Fruit fly (Drosophila melanogaster) whole organism, embryonic: ENCODE measurements around the gene CG5262.

Experiments used
- BtbVII ChIP-seq: fragments of 200-800 bp; sonication (Bioruptor generic); optimal IDR thresholded peaks from 3 replicates; lab custom pipeline; 2017; ENCODE audit warnings: missing biosample characterization, mild to moderate bottlenecking, missing genetic modification characterization
- CG10565 ChIP-seq: fragments of 200-800 bp; sonication (Bioruptor generic); optimal IDR thresholded peaks from 3 replicates; lab custom pipeline; 2016; ENCODE audit warnings: missing biosample characterization, mild to moderate bottlenecking, missing genetic modification characterization
- CG13424 ChIP-seq: fragments of 200-800 bp; sonication (Bioruptor generic); optimal IDR thresholded peaks from 2 replicates; lab custom pipeline; 2019; ENCODE audit warnings: missing biosample characterization, mild to moderate bottlenecking, missing genetic modification characterization, moderate library complexity
- CG15601 ChIP-seq: fragments of 200-800 bp; sonication (Bioruptor generic); optimal IDR thresholded peaks from 3 replicates; lab custom pipeline; 2019; ENCODE audit warnings: missing biosample characterization, mild to moderate bottlenecking, missing genetic modification characterization, moderate library complexity
- CG16863 ChIP-seq: fragments of 200-800 bp; sonication (Bioruptor generic); optimal IDR thresholded peaks from 3 replicates; lab custom pipeline; 2016; ENCODE audit warnings: missing biosample characterization, missing genetic modification characterization
- CG1792 ChIP-seq: fragments of 200-800 bp; sonication (Bioruptor generic); optimal IDR thresholded peaks from 2 replicates; lab custom pipeline; 2016; ENCODE audit warnings: missing biosample characterization, missing genetic modification characterization
- CG31224 ChIP-seq: fragments of 200-800 bp; sonication (Bioruptor generic); IDR thresholded peaks from 2 replicates; pipeline ENCODE4 v1.3.6; 2022; ENCODE audit warnings: missing biosample characterization, missing genetic modification characterization
- CG32772 ChIP-seq: fragments of 200-800 bp; sonication (Bioruptor generic); IDR thresholded peaks from 2 replicates; pipeline ENCODE4 v1.3.6; 2022; ENCODE audit warnings: missing biosample characterization, missing genetic modification characterization
- CG33557 ChIP-seq: fragments of 200-800 bp; sonication (Bioruptor generic); optimal IDR thresholded peaks from 2 replicates; lab custom pipeline; 2019; ENCODE audit warnings: missing biosample characterization, mild to moderate bottlenecking, missing genetic modification characterization, moderate library complexity
- CG5180 ChIP-seq: fragments of 200-800 bp; sonication (Bioruptor generic); optimal IDR thresholded peaks from 3 replicates; lab custom pipeline; 2017; ENCODE audit warnings: missing biosample characterization, missing genetic modification characterization, mild to moderate bottlenecking, moderate library complexity, missing genetic modification reagents
- CG6272 ChIP-seq: fragments of 200-800 bp; sonication (Bioruptor generic); IDR thresholded peaks from 2 replicates; pipeline ENCODE4 v1.3.6; 2022; ENCODE audit warnings: missing biosample characterization, missing genetic modification characterization
- CG6683 ChIP-seq: fragments of 200-800 bp; sonication (Bioruptor generic); optimal IDR thresholded peaks from 2 replicates; lab custom pipeline; 2017; ENCODE audit warnings: missing biosample characterization, mild to moderate bottlenecking, missing genetic modification characterization, missing genetic modification reagents
- CG6765 ChIP-seq: fragments of 200-800 bp; sonication (Bioruptor generic); optimal IDR thresholded peaks from 3 replicates; lab custom pipeline; 2017; ENCODE audit warnings: missing biosample characterization, mild to moderate bottlenecking, missing genetic modification characterization
- CG7357 ChIP-seq: fragments of 200-800 bp; sonication (Bioruptor generic); IDR thresholded peaks from 3 replicates; pipeline ENCODE4 v1.3.6; 2022; ENCODE audit warnings: missing biosample characterization, missing genetic modification characterization
- CG7745 ChIP-seq: fragments of 200-800 bp; sonication (Bioruptor generic); optimal IDR thresholded peaks from 2 replicates; lab custom pipeline; 2018; ENCODE audit warnings: missing biosample characterization, mild to moderate bottlenecking, missing genetic modification characterization, moderate library complexity
- CG8765 ChIP-seq: fragments of 200-800 bp; sonication (Bioruptor generic); IDR thresholded peaks from 2 replicates; pipeline ENCODE4 v1.3.6; 2022; ENCODE audit warnings: missing biosample characterization, missing genetic modification characterization
- CG9817 ChIP-seq: fragments of 200-800 bp; sonication (Bioruptor generic); optimal IDR thresholded peaks from 2 replicates; lab custom pipeline; 2018; ENCODE audit warnings: missing biosample characterization, mild to moderate bottlenecking, missing genetic modification characterization, moderate library complexity
- CTCF ChIP-seq: fragments of 200-800 bp; sonication (Bioruptor generic); optimal IDR thresholded peaks from 2 replicates; lab custom pipeline; 2017; ENCODE audit warnings: missing biosample characterization, mild to moderate bottlenecking, missing genetic modification characterization, moderate library complexity
- Chrac-16 ChIP-seq: fragments of 200-800 bp; sonication (Bioruptor generic); optimal IDR thresholded peaks from 3 replicates; lab custom pipeline; 2016; ENCODE audit warnings: missing biosample characterization, missing genetic modification characterization
- Dp ChIP-seq: fragments of 200-800 bp; sonication (Bioruptor generic); optimal IDR thresholded peaks from 2 replicates; lab custom pipeline; 2018; ENCODE audit warnings: missing biosample characterization, mild to moderate bottlenecking, missing genetic modification characterization, moderate library complexity
- Gug ChIP-seq: fragments of 200-800 bp; sonication (Bioruptor generic); IDR thresholded peaks from 4 replicates; pipeline ENCODE4 v1.3.6; 2022; ENCODE audit warnings: missing biosample characterization, missing genetic modification characterization
- Hsf ChIP-seq: fragments of 200-800 bp; sonication (Bioruptor generic); optimal IDR thresholded peaks from 3 replicates; lab custom pipeline; 2016; ENCODE audit warnings: missing biosample characterization, missing genetic modification characterization
- MESR4 ChIP-seq: fragments of 200-800 bp; sonication (Bioruptor generic); optimal IDR thresholded peaks from 2 replicates; lab custom pipeline; 2018; ENCODE audit warnings: missing biosample characterization, mild to moderate bottlenecking, missing genetic modification characterization, moderate library complexity
- NFAT ChIP-seq: fragments of 200-800 bp; sonication (Bioruptor generic); IDR thresholded peaks from 2 replicates; pipeline ENCODE4 v1.3.6; 2022; ENCODE audit warnings: missing biosample characterization, missing genetic modification characterization
- Nf-YA ChIP-seq: fragments of 200-800 bp; sonication (Bioruptor generic); IDR thresholded peaks from 2 replicates; pipeline ENCODE4 v1.3.6; 2022; ENCODE audit warnings: missing biosample characterization, missing genetic modification characterization
- Opbp ChIP-seq: fragments of 200-800 bp; sonication (Bioruptor generic); IDR thresholded peaks from 3 replicates; pipeline ENCODE4 v1.3.6; 2022; ENCODE audit warnings: missing biosample characterization, missing genetic modification characterization; ENCODE audit not compliant: partially characterized antibody
- Side ChIP-seq: fragments of 200-800 bp; sonication (Bioruptor generic); optimal IDR thresholded peaks from 2 replicates; lab custom pipeline; 2016; ENCODE audit warnings: missing biosample characterization, missing genetic modification characterization
- Six4 ChIP-seq: fragments of 200-800 bp; sonication (Bioruptor generic); optimal IDR thresholded peaks from 2 replicates; lab custom pipeline; 2016; ENCODE audit warnings: missing biosample characterization, missing genetic modification characterization
- Sry-β ChIP-seq: fragments of 200-800 bp; sonication (Bioruptor generic); optimal IDR thresholded peaks from 2 replicates; lab custom pipeline; 2018; ENCODE audit warnings: missing biosample characterization, mild to moderate bottlenecking, missing genetic modification characterization, moderate library complexity
- Xrp1 ChIP-seq: fragments of 200-800 bp; sonication (Bioruptor generic); IDR thresholded peaks from 2 replicates; pipeline ENCODE4 v1.3.6; 2022; ENCODE audit warnings: missing biosample characterization, missing genetic modification characterization
- chinmo ChIP-seq: fragments of 200-800 bp; sonication (Bioruptor generic); IDR thresholded peaks from 4 replicates; pipeline ENCODE4 v1.3.6; 2022; ENCODE audit warnings: missing biosample characterization, missing genetic modification characterization; ENCODE audit not compliant: partially characterized antibody
- crol ChIP-seq: fragments of 200-800 bp; sonication (Bioruptor generic); IDR thresholded peaks from 2 replicates; pipeline ENCODE4 v1.3.6; 2022; ENCODE audit warnings: missing biosample characterization, missing genetic modification characterization
- dimm ChIP-seq: fragments of 200-800 bp; sonication (Bioruptor generic); IDR thresholded peaks from 2 replicates; pipeline ENCODE4 v1.3.6; 2022; ENCODE audit warnings: missing biosample characterization, missing genetic modification characterization
- dmrt99B ChIP-seq: fragments of 200-800 bp; sonication (Bioruptor generic); optimal IDR thresholded peaks from 2 replicates; lab custom pipeline; 2018; ENCODE audit warnings: missing biosample characterization, mild to moderate bottlenecking, missing genetic modification characterization, moderate library complexity
- fd96Cb ChIP-seq: fragments of 200-800 bp; sonication (Bioruptor generic); optimal IDR thresholded peaks from 2 replicates; lab custom pipeline; 2018; ENCODE audit warnings: missing biosample characterization, mild to moderate bottlenecking, missing genetic modification characterization, moderate library complexity
- ftz-f1 ChIP-seq: fragments of 200-800 bp; sonication (Bioruptor generic); optimal IDR thresholded peaks from 2 replicates; lab custom pipeline; 2016; ENCODE audit warnings: missing biosample characterization, missing genetic modification characterization
- gcm2 ChIP-seq: fragments of 200-800 bp; sonication (Bioruptor generic); optimal IDR thresholded peaks from 2 replicates; lab custom pipeline; 2016; ENCODE audit warnings: missing biosample characterization, missing genetic modification characterization
- grau ChIP-seq: fragments of 200-800 bp; optimal IDR thresholded peaks from 3 replicates; lab custom pipeline; 2019; ENCODE audit warnings: missing biosample characterization, mild to moderate bottlenecking, missing genetic modification characterization, moderate library complexity
- gsb-n ChIP-seq: fragments of 200-800 bp; sonication (Bioruptor generic); optimal IDR thresholded peaks from 3 replicates; lab custom pipeline; 2018; ENCODE audit warnings: missing biosample characterization, mild to moderate bottlenecking, missing genetic modification characterization
- klu ChIP-seq: fragments of 200-800 bp; sonication (Bioruptor generic); IDR thresholded peaks from 2 replicates; pipeline ENCODE4 v1.3.6; 2022; ENCODE audit warnings: missing biosample characterization, missing genetic modification characterization
- kni ChIP-seq: fragments of 200-800 bp; sonication (Bioruptor generic); optimal IDR thresholded peaks from 3 replicates; lab custom pipeline; 2017; ENCODE audit warnings: mild to moderate bottlenecking, missing biosample characterization, missing genetic modification reagents, missing genetic modification characterization
- mam ChIP-seq: fragments of 200-800 bp; sonication (Bioruptor generic); optimal IDR thresholded peaks from 3 replicates; lab custom pipeline; 2016; ENCODE audit warnings: missing biosample characterization, missing genetic modification characterization
- otp ChIP-seq: fragments of 200-800 bp; sonication (Bioruptor generic); IDR thresholded peaks from 3 replicates; pipeline ENCODE4, ENCODE4 v1.3.6; 2022; ENCODE audit warnings: missing biosample characterization, missing genetic modification characterization
- phol ChIP-seq: fragments of 200-800 bp; sonication (Bioruptor generic); optimal IDR thresholded peaks from 3 replicates; lab custom pipeline; 2018; ENCODE audit warnings: missing biosample characterization, mild to moderate bottlenecking, missing genetic modification characterization, moderate library complexity
- pum ChIP-seq: fragments of 200-800 bp; sonication (Bioruptor generic); optimal IDR thresholded peaks from 2 replicates; lab custom pipeline; 2016; ENCODE audit warnings: missing biosample characterization, missing genetic modification characterization
- sqz ChIP-seq: fragments of 200-800 bp; sonication (Bioruptor generic); optimal IDR thresholded peaks from 3 replicates; lab custom pipeline; 2018; ENCODE audit warnings: missing biosample characterization, mild to moderate bottlenecking, missing genetic modification characterization
- sr ChIP-seq: fragments of 200-800 bp; sonication (Bioruptor generic); IDR thresholded peaks from 3 replicates; pipeline ENCODE4 v1.3.6; 2022; ENCODE audit warnings: missing biosample characterization, missing genetic modification characterization
- unc-4 ChIP-seq: fragments of 200-800 bp; sonication (Bioruptor generic); IDR thresholded peaks from 2 replicates; pipeline ENCODE4 v1.3.6; 2022; ENCODE audit warnings: missing biosample characterization, missing genetic modification characterization; ENCODE audit not compliant: partially characterized antibody
- vfl ChIP-seq: fragments of 200-800 bp; sonication (Bioruptor generic); optimal IDR thresholded peaks from 2 replicates; lab custom pipeline; 2016; ENCODE audit warnings: missing biosample characterization, missing genetic modification characterization
- wdn ChIP-seq: fragments of 200-800 bp; sonication (Bioruptor generic); IDR thresholded peaks from 2 replicates; pipeline ENCODE4 v1.3.6; 2022; ENCODE audit warnings: missing biosample characterization, missing genetic modification characterization
- wek ChIP-seq: fragments of 200-800 bp; sonication (Bioruptor generic); optimal IDR thresholded peaks from 3 replicates; lab custom pipeline; 2018; ENCODE audit warnings: missing biosample characterization, mild to moderate bottlenecking, missing genetic modification characterization, moderate library complexity
- zfh1 ChIP-seq: fragments of 200-800 bp; sonication (Bioruptor generic); IDR thresholded peaks from 3 replicates; pipeline ENCODE4 v1.3.6; 2022; ENCODE audit warnings: missing biosample characterization, missing genetic modification characterization

CG5262 gene

dm6 chr3L:20388983-20389382 is 41.3 kb downstream of the CG5262 start (continued):
- TF ChIP-seq grau (tag; lab: Kevin White, UChicago): peak; percentile 37
- TF ChIP-seq wek (GFP tag; lab: Kevin White, UChicago): no peak
- TF ChIP-seq crol (GFP tag; lab: Robert Waterston, UW): no peak
- TF ChIP-seq NFAT (GFP tag; lab: Robert Waterston, UW): no peak; the same call in 1 of the 2 replicates
- no peak for TF ChIP-seq CG6272 (GFP tag; lab: Robert Waterston, UW)
- TF ChIP-seq BtbVII (GFP tag; lab: Kevin White, UChicago): peak; percentile 37
- TF ChIP-seq Nf-YA (GFP tag; lab: Robert Waterston, UW): no peak
- no peak for TF ChIP-seq unc-4 (GFP tag; lab: Robert Waterston, UW)
- TF ChIP-seq sr (GFP tag; lab: Robert Waterston, UW): 0 out of 3 replicates have a peak, but pooled peaks have one; percentile 35
- TF ChIP-seq chinmo: peak; percentile 82; the same call in 2 of the 4 replicates
- peak; percentile 29 for TF ChIP-seq CG13424 (tag; lab: Kevin White, UChicago)
- TF ChIP-seq vfl (GFP tag; lab: Kevin White, UChicago): no peak
- TF ChIP-seq Sry-β (GFP tag; lab: Kevin White, UChicago): no peak
- TF ChIP-seq Xrp1 (GFP tag; lab: Robert Waterston, UW): peak; percentile 57
- peak; percentile 8 for TF ChIP-seq CG9817
- TF ChIP-seq MESR4 (GFP tag; lab: Kevin White, UChicago): no peak
- peak; percentile 54; the same call in 1 of the 2 replicates for TF ChIP-seq wdn (GFP tag; lab: Robert Waterston, UW)
- no peak for TF ChIP-seq phol (tag; lab: Kevin White, UChicago)
- peak; percentile 16 for TF ChIP-seq pum (GFP tag; lab: Kevin White, UChicago)
- TF ChIP-seq Opbp (GFP tag; lab: Robert Waterston, UW): no peak
- TF ChIP-seq dmrt99B (tag; lab: Kevin White, UChicago): peak; percentile 38
- no peak for TF ChIP-seq kni (GFP tag; lab: Kevin White, UChicago)
- TF ChIP-seq Hsf (GFP tag; lab: Kevin White, UChicago): peak; percentile 33
- TF ChIP-seq gcm2 (GFP tag; lab: Kevin White, UChicago): no peak
- TF ChIP-seq CG7357 (GFP tag; lab: Robert Waterston, UW): no peak
- TF ChIP-seq CG6765: no peak
- TF ChIP-seq mam (GFP tag; lab: Kevin White, UChicago): peak; percentile 40
- TF ChIP-seq CG31224 (GFP tag; lab: Robert Waterston, UW): no peak
- no peak for TF ChIP-seq CG6683
- TF ChIP-seq dimm (GFP tag; lab: Robert Waterston, UW): no peak; the same call in 1 of the 2 replicates
- peak; percentile 11 for TF ChIP-seq Side (GFP tag; lab: Kevin White, UChicago)
- TF ChIP-seq CG15601: no peak
- TF ChIP-seq Six4 (GFP tag; lab: Kevin White, UChicago): no peak
- no peak for TF ChIP-seq CTCF (GFP tag; lab: Kevin White, UChicago)
- no peak for TF ChIP-seq CG16863 (GFP tag; lab: Kevin White, UChicago)
- no peak for TF ChIP-seq CG32772 (GFP tag; lab: Robert Waterston, UW)
- TF ChIP-seq sqz (GFP tag; lab: Kevin White, UChicago): no peak
- TF ChIP-seq CG1792 (GFP tag; lab: Kevin White, UChicago): no peak
- TF ChIP-seq Chrac-16 (GFP tag; lab: Kevin White, UChicago): no peak
- TF ChIP-seq gsb-n (tag; lab: Kevin White, UChicago): no peak
- no peak for TF ChIP-seq CG33557 (GFP tag; lab: Kevin White, UChicago)
- TF ChIP-seq zfh1: no peak
- TF ChIP-seq fd96Cb (tag; lab: Kevin White, UChicago): no peak
- TF ChIP-seq CG7745: no peak
- peak; percentile 79 for TF ChIP-seq ftz-f1 (GFP tag; lab: Kevin White, UChicago)
- TF ChIP-seq klu (GFP tag; lab: Robert Waterston, UW): no peak
- TF ChIP-seq CG5180 (GFP tag; lab: Kevin White, UChicago): no peak
- TF ChIP-seq otp (GFP tag; lab: Robert Waterston, UW): no peak
- peak; percentile 22; the same call in 1 of the 4 replicates for TF ChIP-seq Gug (GFP tag; lab: Robert Waterston, UW)
- TF ChIP-seq CG10565 (GFP tag; lab: Kevin White, UChicago): no peak
- no peak for TF ChIP-seq Dp (GFP tag; lab: Kevin White, UChicago)
- no peak for TF ChIP-seq CG8765 (GFP tag; lab: Robert Waterston, UW)
